Fruit fly (Drosophila melanogaster) whole organism: ENCODE results near the gene Pitslre.

Experiments
- CG8478 ChIP-seq: fragments of >200 bp; optimal IDR thresholded peaks from 2 replicates; lab custom pipeline; 2018; ENCODE audit warnings: inconsistent platforms
- Dll ChIP-seq: fragments of >200 bp; optimal IDR thresholded peaks from 2 replicates; lab custom pipeline; 2017
- EcR ChIP-seq, 2 experiments: fragments of >200 bp; optimal IDR thresholded peaks; 2 replicates each; lab custom pipeline; 2017; ENCODE audit warnings: missing biosample characterization in 2 of 2, missing genetic modification characterization in 2 of 2, missing genetic modification reagents in 2 of 2
- pan ChIP-seq: fragments of >200 bp; optimal IDR thresholded peaks from 2 replicates; lab custom pipeline; 2017
- psq ChIP-seq: fragments of >200 bp; optimal IDR thresholded peaks from 2 replicates; lab custom pipeline; 2017
- usp ChIP-seq: fragments of >200 bp; optimal IDR thresholded peaks from 2 replicates; lab custom pipeline; 2017; ENCODE audit warnings: missing biosample characterization, missing genetic modification characterization, mixed read lengths

The Pitslre gene

DNA sequence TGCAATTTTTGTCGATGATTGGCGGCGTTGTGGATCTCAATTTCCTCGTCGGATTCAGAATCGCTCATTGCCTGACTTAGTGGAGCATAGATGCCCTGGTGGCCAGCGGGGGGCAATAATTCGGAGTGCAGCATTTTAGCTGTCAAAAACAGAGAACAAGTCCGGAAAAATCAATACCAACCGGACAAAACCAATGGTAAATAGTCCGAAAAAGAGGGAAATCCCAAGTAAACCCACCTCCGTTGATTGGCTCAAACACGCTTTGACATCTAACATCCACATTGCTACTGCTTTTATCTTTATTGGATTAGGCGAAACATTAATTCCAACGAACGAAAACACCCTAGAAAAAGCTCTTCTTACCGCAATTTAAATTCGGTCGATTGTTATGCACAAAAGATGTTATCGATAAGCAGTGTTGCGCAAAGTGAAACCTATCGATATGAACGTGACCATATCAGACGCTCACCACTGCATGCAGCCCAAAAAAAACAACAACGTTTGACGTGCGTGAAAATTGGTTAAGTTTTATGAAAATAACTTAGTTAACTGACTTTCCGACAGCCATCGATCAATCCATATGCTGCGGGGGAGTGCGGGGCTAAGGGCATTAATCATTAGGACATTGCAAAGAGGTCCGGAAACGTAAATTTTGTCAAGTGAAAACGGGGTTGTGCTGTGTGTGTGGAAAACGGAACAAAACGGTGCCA lies 44.5 kb downstream of the Pitslre start, which contains the start of the genes CG3618 and Pka-R1:
TSS of gene CG3618 (minus strand) at position 410 of the 710 bp plus-strand sequence.
TSS of gene Pka-R1 (plus strand) at position 453 of the 710 bp plus-strand sequence.
- TF ChIP-seq Dll (lab: Kevin White, UChicago) (no peak), EcR (GFP tag; optimal IDR thresholded peaks at IDR 0.05; lab: Kevin White, UChicago) (no peak), usp (no peak), psq (lab: Kevin White, UChicago) (no peak), pan (lab: Kevin White, UChicago) (no peak), CG8478 (no peak)

dm6 chr3L:20817927-20818326 lies 46.6 kb downstream of the Pitslre start, which contains the start of gene Mst77F:
Mst77F (minus strand) TSS chr3L:20818027.
- TF ChIP-seq pan (lab: Kevin White, UChicago), result no peak
- TF ChIP-seq usp, result no peak
- no peak for TF ChIP-seq CG8478
- TF ChIP-seq psq (lab: Kevin White, UChicago), result no peak
- no peak for TF ChIP-seq Dll (lab: Kevin White, UChicago)
- no peak for TF ChIP-seq EcR (GFP tag; optimal IDR thresholded peaks at IDR 0.05; lab: Kevin White, UChicago)

dm6 chr3L:20823206-20823803 lies 52.0 kb downstream of the Pitslre start:
- no peak for TF ChIP-seq psq (lab: Kevin White, UChicago)
- TF ChIP-seq EcR (GFP tag; optimal IDR thresholded peaks at IDR 0.05; lab: Kevin White, UChicago), result no peak
- no peak for TF ChIP-seq Dll (lab: Kevin White, UChicago)
- TF ChIP-seq usp, result no peak
- TF ChIP-seq CG8478, result no peak
- no peak for TF ChIP-seq pan (lab: Kevin White, UChicago)
